Worm (Caenorhabditis elegans): ENCODE results near the gene F40G12.2.

ce11 chrV:14283241-14283640 lies 22.5 kb upstream of the F40G12.2 start, which contains the start of gene F40G12.10:
- TF ChIP-seq elt-1 (tag; optimal IDR thresholded peaks at IDR 0.05; ENCODE audit: borderline replicate concordance, insufficient read depth) (no peak), lin-13 (tag; optimal IDR thresholded peaks at IDR 0.05) (no peak), drap-1 (GFP tag; optimal IDR thresholded peaks at IDR 0.05) (no peak), lsy-2 (tag; optimal IDR thresholded peaks at IDR 0.05) (no peak), nhr-237 (tag; optimal IDR thresholded peaks at IDR 0.05) (no peak), blmp-1 (tag; optimal IDR thresholded peaks at IDR 0.05) (no peak), nhr-28 (tag; optimal IDR thresholded peaks at IDR 0.05) (no peak), nhr-76 (tag; optimal IDR thresholded peaks at IDR 0.05) (no peak)
